Fruit fly (Drosophila melanogaster): Measurements from ENCODE around the gene S6k.

The S6k gene

dm6 chr3L:5789663-5790062 lies 21.1 kb downstream of the S6k start (continued):
- TF ChIP-seq dm (GFP tag; optimal IDR thresholded peaks at IDR 0.05) (no peak), h (optimal IDR thresholded peaks at IDR 0.05) (no peak), CG15269 (tag; optimal IDR thresholded peaks at IDR 0.05) (peak; percentile 38), CG14965 (GFP tag; optimal IDR thresholded peaks at IDR 0.05; ENCODE audit: borderline replicate concordance) (no peak), chn (GFP tag; optimal IDR thresholded peaks at IDR 0.05) (no peak), CG12769 (tag; optimal IDR thresholded peaks at IDR 0.05) (no peak), CG12236 (GFP tag; optimal IDR thresholded peaks at IDR 0.05) (no peak), wdn (GFP tag; IDR thresholded peaks at IDR 0.05) (no peak), hbn (GFP tag; IDR thresholded peaks at IDR 0.05; ENCODE audit: partially characterized antibody) (no peak), CG4617 (GFP tag; optimal IDR thresholded peaks at IDR 0.05; ENCODE audit: borderline replicate concordance) (no peak), Sin3A (optimal IDR thresholded peaks at IDR 0.05) (no peak), zf30C (GFP tag; optimal IDR thresholded peaks at IDR 0.05) (no peak), CG15479 (GFP tag; optimal IDR thresholded peaks at IDR 0.05) (no peak), CG34376 (GFP tag; optimal IDR thresholded peaks at IDR 0.05) (no peak), z (GFP tag; IDR thresholded peaks at IDR 0.05) (no peak), Hand (GFP tag; optimal IDR thresholded peaks at IDR 0.05) (no peak), CG10274 (GFP tag; optimal IDR thresholded peaks at IDR 0.05) (no peak), CG3726 (GFP tag; IDR thresholded peaks at IDR 0.05) (no peak), Dbx (GFP tag; IDR thresholded peaks at IDR 0.05) (0 out of 3 replicates have a peak, but pooled peaks have one; percentile 31), CG18476 (GFP tag; optimal IDR thresholded peaks at IDR 0.05) (no peak), CG31365 (tag; optimal IDR thresholded peaks at IDR 0.05) (no peak), gce (GFP tag; IDR thresholded peaks at IDR 0.05) (no peak), crc (GFP tag; optimal IDR thresholded peaks at IDR 0.05) (peak; percentile 4), ato (GFP tag; IDR thresholded peaks at IDR 0.05; ENCODE audit: partially characterized antibody) (no peak), Dfd (GFP tag; optimal IDR thresholded peaks at IDR 0.05) (no peak), CG11560 (tag; IDR thresholded peaks at IDR 0.05) (no peak), rib (GFP tag; IDR thresholded peaks at IDR 0.05) (no peak), NK7.1 (GFP tag; optimal IDR thresholded peaks at IDR 0.05) (no peak), lbe (GFP tag; optimal IDR thresholded peaks at IDR 0.05) (peak; percentile 66), Bteb2 (GFP tag; optimal IDR thresholded peaks at IDR 0.05) (peak; percentile 13), CG32772 (GFP tag; IDR thresholded peaks at IDR 0.05) (no peak), CG30020 (tag; optimal IDR thresholded peaks at IDR 0.05) (no peak), row (GFP tag; IDR thresholded peaks at IDR 0.05) (peak; percentile 20; the same call in 1 of the 3 replicates), CG4730 (GFP tag; IDR thresholded peaks at IDR 0.05) (no peak), E2f2 (GFP tag; IDR thresholded peaks at IDR 0.05) (peak; percentile 95), sens (GFP tag) (peak; percentile 94), fru (optimal IDR thresholded peaks at IDR 0.05) (no peak), CG12744 (GFP tag; optimal IDR thresholded peaks at IDR 0.05) (no peak), CG17359 (tag; optimal IDR thresholded peaks at IDR 0.05) (peak; percentile 41), CG43689 (GFP tag; IDR thresholded peaks at IDR 0.05) (no peak), CG12155 (GFP tag; optimal IDR thresholded peaks at IDR 0.05) (peak; percentile 17), toy (GFP tag; IDR thresholded peaks at IDR 0.05) (no peak), ab (GFP tag; optimal IDR thresholded peaks at IDR 0.05) (no peak), CG33557 (GFP tag; optimal IDR thresholded peaks at IDR 0.05) (no peak), Jarid2 (GFP tag; optimal IDR thresholded peaks at IDR 0.05) (no peak), en (GFP tag; optimal IDR thresholded peaks at IDR 0.05) (no peak), CG4328 (GFP tag; optimal IDR thresholded peaks at IDR 0.05) (no peak), CG16815 (GFP tag; optimal IDR thresholded peaks at IDR 0.05) (no peak), hth (optimal IDR thresholded peaks at IDR 0.05) (no peak), Mad (GFP tag; optimal IDR thresholded peaks at IDR 0.05) (no peak), Lpt (GFP tag; optimal IDR thresholded peaks at IDR 0.05) (no peak), Lhr (GFP tag; optimal IDR thresholded peaks at IDR 0.05) (no peak), CG3163 (GFP tag; optimal IDR thresholded peaks at IDR 0.05) (no peak), Hr51 (GFP tag; optimal IDR thresholded peaks at IDR 0.05) (no peak)

Data from whole organism, embryonic.